Worm (Caenorhabditis elegans): ENCODE measurements around the gene dhs-6.

DNA sequence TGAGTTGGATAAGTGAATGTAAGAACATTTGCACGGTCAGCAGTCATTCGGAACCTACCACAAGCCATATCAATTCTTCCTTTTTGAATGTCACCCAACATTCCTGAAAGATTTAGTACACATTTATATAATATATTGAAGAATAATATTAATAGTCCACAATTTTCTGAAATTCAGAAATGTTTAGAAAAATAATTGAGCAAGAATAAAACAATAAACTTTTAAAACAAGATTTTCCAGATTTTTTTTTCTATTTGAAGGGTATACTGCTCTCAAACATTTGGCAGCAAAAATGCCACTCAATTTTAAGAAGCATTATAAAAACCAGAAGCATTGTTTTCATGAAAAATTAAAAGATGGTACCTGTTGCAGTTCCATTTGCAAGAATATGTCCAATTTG is 17.7 kb upstream of the dhs-6 start, which contains the start of gene F59E12.8:
- TF ChIP-seq ets-7 (tag; optimal IDR thresholded peaks at IDR 0.05), result no peak
- no peak for TF ChIP-seq ama-1 (optimal IDR thresholded peaks at IDR 0.05)
- TF ChIP-seq ceh-13 (GFP tag; optimal IDR thresholded peaks at IDR 0.05), result no peak
- TF ChIP-seq flt-1 (GFP tag; IDR thresholded peaks at IDR 0.05), result no peak
- TF ChIP-seq F13C5.2 (tag; optimal IDR thresholded peaks at IDR 0.05), result no peak
- no peak for TF ChIP-seq pes-1 (GFP tag; IDR thresholded peaks at IDR 0.05)
- no peak for TF ChIP-seq B0310.2 (tag; optimal IDR thresholded peaks at IDR 0.05)
- TF ChIP-seq ceh-36 (tag; optimal IDR thresholded peaks at IDR 0.05), result no peak
- TF ChIP-seq aly-1 (tag; optimal IDR thresholded peaks at IDR 0.05), result no peak
- no peak for TF ChIP-seq tra-4 (tag; optimal IDR thresholded peaks at IDR 0.05)
- TF ChIP-seq sea-1 (GFP tag; conservative IDR thresholded peaks at IDR 0.05), result no peak
